Fruit fly (Drosophila melanogaster) whole organism, embryonic: ENCODE results near the gene CG6067.

Experiments used
- Asciz ChIP-seq: fragments of 200-800 bp; sonication (Bioruptor generic); optimal IDR thresholded peaks from 2 replicates; lab custom pipeline; 2017; ENCODE audit warnings: missing biosample characterization, mild to moderate bottlenecking, missing genetic modification characterization, missing genetic modification reagents
- B-H1 ChIP-seq: fragments of 200-800 bp; sonication (Bioruptor generic); IDR thresholded peaks from 3 replicates; pipeline ENCODE4 v1.3.6; 2022; ENCODE audit warnings: missing biosample characterization, missing genetic modification characterization
- BtbVII ChIP-seq: fragments of 200-800 bp; sonication (Bioruptor generic); optimal IDR thresholded peaks from 3 replicates; lab custom pipeline; 2017; ENCODE audit warnings: missing biosample characterization, mild to moderate bottlenecking, missing genetic modification characterization
- CG10321 ChIP-seq: fragments of 200-800 bp; sonication (Bioruptor generic); IDR thresholded peaks from 2 replicates; pipeline ENCODE4 v1.3.6; 2022; ENCODE audit warnings: missing biosample characterization, missing genetic modification characterization
- CG10462 ChIP-seq: fragments of 200-800 bp; sonication (Bioruptor generic); optimal IDR thresholded peaks from 2 replicates; lab custom pipeline; 2016; ENCODE audit warnings: missing biosample characterization, missing genetic modification characterization
- CG10959 ChIP-seq: fragments of 200-800 bp; sonication (Bioruptor generic); IDR thresholded peaks from 2 replicates; pipeline ENCODE4 v1.3.6; 2022; ENCODE audit warnings: missing biosample characterization, missing genetic modification characterization
- CG11696 ChIP-seq: fragments of 200-800 bp; sonication (Bioruptor generic); IDR thresholded peaks from 2 replicates; pipeline ENCODE4 v1.3.6; 2022; ENCODE audit warnings: missing biosample characterization, missing genetic modification characterization
- CG11723 ChIP-seq: fragments of 200-800 bp; sonication (Bioruptor generic); optimal IDR thresholded peaks from 2 replicates; lab custom pipeline; 2017; ENCODE audit warnings: missing biosample characterization, mild to moderate bottlenecking, missing genetic modification characterization
- CG12769 ChIP-seq: fragments of 200-800 bp; sonication (Bioruptor generic); optimal IDR thresholded peaks from 2 replicates; lab custom pipeline; 2019; ENCODE audit warnings: missing biosample characterization, mild to moderate bottlenecking, missing genetic modification characterization, moderate library complexity
- CG13775 ChIP-seq: fragments of 200-800 bp; sonication (Bioruptor generic); optimal IDR thresholded peaks from 3 replicates; lab custom pipeline; 2017; ENCODE audit warnings: missing biosample characterization, mild to moderate bottlenecking, missing genetic modification characterization
- CG14050 ChIP-seq: fragments of 200-800 bp; sonication (Bioruptor generic); IDR thresholded peaks from 3 replicates; pipeline ENCODE4 v1.3.6; 2022; ENCODE audit warnings: missing biosample characterization, missing genetic modification characterization
- CG15514 ChIP-seq: fragments of 200-800 bp; sonication (Bioruptor generic); optimal IDR thresholded peaks from 3 replicates; lab custom pipeline; 2017; ENCODE audit warnings: missing biosample characterization, missing genetic modification characterization, mild to moderate bottlenecking, moderate library complexity, missing genetic modification reagents
- CG17612 ChIP-seq: fragments of 200-800 bp; sonication (Bioruptor generic); IDR thresholded peaks from 2 replicates; pipeline ENCODE4 v1.3.6; 2022; ENCODE audit warnings: missing biosample characterization, missing genetic modification characterization
- CG1832 ChIP-seq: fragments of 200-800 bp; sonication (Bioruptor generic); optimal IDR thresholded peaks from 2 replicates; lab custom pipeline; 2017; ENCODE audit warnings: missing biosample characterization, mild to moderate bottlenecking, missing genetic modification characterization, inconsistent platforms
- CG3838 ChIP-seq: fragments of 200-800 bp; sonication (Bioruptor generic); optimal IDR thresholded peaks from 3 replicates; lab custom pipeline; 2016; ENCODE audit warnings: missing biosample characterization, missing genetic modification characterization
- CG5953 ChIP-seq: fragments of 200-800 bp; sonication (Bioruptor generic); IDR thresholded peaks from 2 replicates; pipeline ENCODE4 v1.3.6; 2022; ENCODE audit warnings: missing biosample characterization, missing genetic modification characterization
- CG6272 ChIP-seq: fragments of 200-800 bp; sonication (Bioruptor generic); IDR thresholded peaks from 2 replicates; pipeline ENCODE4 v1.3.6; 2022; ENCODE audit warnings: missing biosample characterization, missing genetic modification characterization
- CG7745 ChIP-seq: fragments of 200-800 bp; sonication (Bioruptor generic); optimal IDR thresholded peaks from 2 replicates; lab custom pipeline; 2018; ENCODE audit warnings: missing biosample characterization, mild to moderate bottlenecking, missing genetic modification characterization, moderate library complexity
- CG7987 ChIP-seq: fragments of 200-800 bp; sonication (Bioruptor generic); optimal IDR thresholded peaks from 2 replicates; lab custom pipeline; 2018; ENCODE audit warnings: missing biosample characterization, mild to moderate bottlenecking, missing genetic modification characterization, moderate library complexity
- CG8478 ChIP-seq: fragments of >200 bp; optimal IDR thresholded peaks from 2 replicates; lab custom pipeline; 2018
- CG8924 ChIP-seq: fragments of 200-800 bp; optimal IDR thresholded peaks from 3 replicates; lab custom pipeline; 2019; ENCODE audit warnings: missing biosample characterization, mild to moderate bottlenecking, missing genetic modification characterization, moderate library complexity
- CG9797 ChIP-seq: fragments of 200-800 bp; sonication (Bioruptor generic); optimal IDR thresholded peaks from 3 replicates; lab custom pipeline; 2018; ENCODE audit warnings: missing biosample characterization, mild to moderate bottlenecking, missing genetic modification characterization
- CHES-1-like ChIP-seq: fragments of 200-800 bp; sonication (Bioruptor generic); optimal IDR thresholded peaks from 2 replicates; lab custom pipeline; 2016; ENCODE audit warnings: missing biosample characterization, missing genetic modification characterization
- Dfd ChIP-seq, 2 experiments: fragments of >200 bp; optimal IDR thresholded peaks; 2 replicates each; lab custom pipeline; 2017; ENCODE audit warnings: missing biosample characterization in 2 of 2, missing genetic modification characterization in 2 of 2
- Dip2 ChIP-seq: fragments of 200-800 bp; sonication (Bioruptor generic); IDR thresholded peaks from 2 replicates; pipeline ENCODE4 v1.3.6; 2022; ENCODE audit warnings: missing biosample characterization, missing genetic modification characterization
- Gsc ChIP-seq: fragments of 200-800 bp; sonication (Bioruptor generic); IDR thresholded peaks from 2 replicates; pipeline ENCODE4 v1.3.6; 2022; ENCODE audit warnings: missing biosample characterization, missing genetic modification characterization
- Hr39 ChIP-seq: fragments of >200 bp; optimal IDR thresholded peaks from 2 replicates; lab custom pipeline; 2017
- Med ChIP-seq: fragments of 200-800 bp; sonication (Bioruptor generic); peaks from one replicate; lab custom pipeline; 2016; ENCODE audit warnings: missing biosample characterization, missing genetic modification characterization, mild to moderate bottlenecking, inconsistent platforms, moderate library complexity
- Opbp ChIP-seq: fragments of 200-800 bp; sonication (Bioruptor generic); IDR thresholded peaks from 3 replicates; pipeline ENCODE4 v1.3.6; 2022; ENCODE audit warnings: missing biosample characterization, missing genetic modification characterization; ENCODE audit not compliant: partially characterized antibody
- Poxn ChIP-seq: fragments of 200-800 bp; sonication (Bioruptor generic); IDR thresholded peaks from 2 replicates; pipeline ENCODE4 v1.3.6; 2022; ENCODE audit warnings: missing biosample characterization, missing genetic modification characterization
- Vsx1 ChIP-seq: fragments of 200-800 bp; sonication (Bioruptor generic); optimal IDR thresholded peaks from 2 replicates; lab custom pipeline; 2017; ENCODE audit warnings: missing biosample characterization, mild to moderate bottlenecking, missing genetic modification characterization, missing genetic modification reagents
- amos ChIP-seq: fragments of 200-800 bp; sonication (Bioruptor generic); IDR thresholded peaks from 2 replicates; pipeline ENCODE4 v1.3.6; 2022; ENCODE audit warnings: missing biosample characterization, missing genetic modification characterization; ENCODE audit not compliant: partially characterized antibody
- aop ChIP-seq: fragments of 200-800 bp; sonication (Bioruptor generic); IDR thresholded peaks from 2 replicates; pipeline ENCODE4 v1.3.6; 2022; ENCODE audit warnings: missing biosample characterization, missing genetic modification characterization
- br ChIP-seq: fragments of >200 bp; optimal IDR thresholded peaks from 2 replicates; lab custom pipeline; 2017
- crc ChIP-seq: fragments of 200-800 bp; sonication (Bioruptor generic); optimal IDR thresholded peaks from 2 replicates; lab custom pipeline; 2016; ENCODE audit warnings: missing biosample characterization, missing genetic modification characterization
- fd96Cb ChIP-seq: fragments of 200-800 bp; sonication (Bioruptor generic); optimal IDR thresholded peaks from 2 replicates; lab custom pipeline; 2018; ENCODE audit warnings: missing biosample characterization, mild to moderate bottlenecking, missing genetic modification characterization, moderate library complexity
- insv ChIP-seq, 2 experiments: fragments of 200-800 bp; sonication (Bioruptor generic); optimal IDR thresholded peaks; 3 replicates each; lab custom pipeline; 2016 to 2018; ENCODE audit warnings: missing biosample characterization in 2 of 2, missing genetic modification characterization in 2 of 2
- jigr1 ChIP-seq: fragments of 200-800 bp; sonication (Bioruptor generic); IDR thresholded peaks from 3 replicates; pipeline ENCODE4 v1.3.6; 2022; ENCODE audit warnings: missing biosample characterization, missing genetic modification characterization
- jumu ChIP-seq: fragments of 200-800 bp; sonication (Bioruptor generic); optimal IDR thresholded peaks from 3 replicates; lab custom pipeline; 2016; ENCODE audit warnings: missing biosample characterization, missing genetic modification characterization
- kni ChIP-seq: fragments of 200-800 bp; sonication (Bioruptor generic); optimal IDR thresholded peaks from 3 replicates; lab custom pipeline; 2017; ENCODE audit warnings: mild to moderate bottlenecking, missing biosample characterization, missing genetic modification reagents, missing genetic modification characterization
- lbe ChIP-seq: fragments of 200-800 bp; sonication (Bioruptor generic); optimal IDR thresholded peaks from 2 replicates; lab custom pipeline; 2016; ENCODE audit warnings: missing biosample characterization, mild to moderate bottlenecking, missing genetic modification characterization
- mam ChIP-seq: fragments of 200-800 bp; sonication (Bioruptor generic); optimal IDR thresholded peaks from 3 replicates; lab custom pipeline; 2016; ENCODE audit warnings: missing biosample characterization, missing genetic modification characterization
- nerfin-1 ChIP-seq: fragments of 200-800 bp; sonication (Bioruptor generic); optimal IDR thresholded peaks from 3 replicates; lab custom pipeline; 2019; ENCODE audit warnings: missing biosample characterization, mild to moderate bottlenecking, missing genetic modification characterization, moderate library complexity
- peb ChIP-seq: fragments of 200-800 bp; sonication (Bioruptor generic); IDR thresholded peaks from 2 replicates; pipeline ENCODE4 v1.3.6; 2022; ENCODE audit warnings: missing biosample characterization, missing genetic modification characterization
- pho ChIP-seq: fragments of 200-800 bp; sonication (Bioruptor generic); optimal IDR thresholded peaks from 2 replicates; lab custom pipeline; 2016; ENCODE audit warnings: missing biosample characterization, missing genetic modification characterization
- pros ChIP-seq: fragments of 200-800 bp; sonication (Bioruptor generic); optimal IDR thresholded peaks from 3 replicates; lab custom pipeline; 2019; ENCODE audit warnings: missing biosample characterization, mild to moderate bottlenecking, missing genetic modification characterization, moderate library complexity
- repo ChIP-seq: fragments of 200-800 bp; sonication (Bioruptor generic); optimal IDR thresholded peaks from 2 replicates; lab custom pipeline; 2016; ENCODE audit warnings: missing biosample characterization, missing genetic modification characterization
- sd ChIP-seq: fragments of 200-800 bp; sonication (Bioruptor generic); optimal IDR thresholded peaks from 3 replicates; lab custom pipeline; 2018; ENCODE audit warnings: missing biosample characterization, mild to moderate bottlenecking, missing genetic modification characterization, moderate library complexity
- toy ChIP-seq: fragments of 200-800 bp; sonication (Bioruptor generic); IDR thresholded peaks from 2 replicates; pipeline ENCODE4 v1.3.6; 2022; ENCODE audit warnings: missing biosample characterization, missing genetic modification characterization
- trh ChIP-seq: fragments of 200-800 bp; sonication (Bioruptor generic); optimal IDR thresholded peaks from 2 replicates; lab custom pipeline; 2016; ENCODE audit warnings: missing biosample characterization, missing genetic modification characterization
- vnd ChIP-seq: fragments of 200-800 bp; sonication (Bioruptor generic); IDR thresholded peaks from 3 replicates; pipeline ENCODE4 v1.3.6; 2022; ENCODE audit warnings: missing biosample characterization, missing genetic modification characterization; ENCODE audit not compliant: partially characterized antibody
- wor ChIP-seq: fragments of 200-800 bp; sonication (Bioruptor generic); IDR thresholded peaks from 2 replicates; pipeline ENCODE4 v1.3.6; 2022; ENCODE audit warnings: missing biosample characterization, missing genetic modification characterization
- yki ChIP-seq: fragments of >200 bp; optimal IDR thresholded peaks from 3 replicates; lab custom pipeline; 2018

CG6067 gene

dm6 chrX:5907916-5908315 lies 47.5 kb upstream of the CG6067 start, which contains the start of gene CG12236 (continued):
- TF ChIP-seq Dfd (GFP tag; optimal IDR thresholded peaks at IDR 0.05; lab: Kevin White, UChicago) (no peak), Asciz (GFP tag; lab: Kevin White, UChicago) (no peak), CG3838 (GFP tag; lab: Kevin White, UChicago) (no peak), Dip2 (GFP tag; lab: Robert Waterston, UW) (no peak), kni (GFP tag; lab: Kevin White, UChicago) (peak; percentile 63), CHES-1-like (GFP tag; lab: Kevin White, UChicago) (peak; percentile 75), CG10959 (peak; percentile 49; the same call in 1 of the 2 replicates), CG7987 (GFP tag; lab: Kevin White, UChicago) (peak; percentile 77), fd96Cb (no peak), CG6272 (GFP tag; lab: Robert Waterston, UW) (no peak), CG15514 (GFP tag; lab: Kevin White, UChicago) (peak; percentile 89), insv (GFP tag; optimal IDR thresholded peaks at IDR 0.05; lab: Kevin White, UChicago) (peak in 1 of 2 experiments; percentile 68), CG13775 (GFP tag; lab: Kevin White, UChicago) (no peak), B-H1 (GFP tag; lab: Robert Waterston, UW) (no peak), nerfin-1 (tag; lab: Kevin White, UChicago) (peak; percentile 4), CG14050 (GFP tag; lab: Robert Waterston, UW) (no peak), toy (no peak), CG8478 (lab: Kevin White, UChicago) (no peak), CG10321 (peak; percentile 45; the same call in 1 of the 2 replicates), CG7745 (tag; lab: Kevin White, UChicago) (no peak), CG5953 (GFP tag; lab: Robert Waterston, UW) (no peak), sd (tag; lab: Kevin White, UChicago) (peak; percentile 53), yki (lab: Kevin White, UChicago) (no peak), Poxn (GFP tag; lab: Robert Waterston, UW) (no peak), CG17612 (GFP tag; lab: Robert Waterston, UW) (no peak), CG9797 (peak; percentile 63), Vsx1 (GFP tag; lab: Kevin White, UChicago) (no peak), repo (GFP tag; lab: Kevin White, UChicago) (no peak), jumu (GFP tag; lab: Kevin White, UChicago) (peak; percentile 28), crc (no peak), Opbp (GFP tag; lab: Robert Waterston, UW) (peak; percentile 66; the same call in 2 of the 3 replicates), CG11723 (no peak), jigr1 (GFP tag; lab: Robert Waterston, UW) (no peak), Med (GFP tag; lab: Kevin White, UChicago) (peak; percentile 93), peb (GFP tag; lab: Robert Waterston, UW) (no peak), vnd (GFP tag; lab: Robert Waterston, UW) (no peak), br (no peak), wor (GFP tag; lab: Robert Waterston, UW) (no peak), aop (GFP tag; lab: Robert Waterston, UW) (0 out of 2 replicates have a peak, but pooled peaks have one; percentile 7), mam (GFP tag; lab: Kevin White, UChicago) (peak; percentile 49), BtbVII (GFP tag; lab: Kevin White, UChicago) (no peak), CG8924 (peak; percentile 13), Gsc (GFP tag; lab: Robert Waterston, UW) (no peak), CG11696 (GFP tag; lab: Robert Waterston, UW) (no peak), CG12769 (no peak), trh (GFP tag; lab: Kevin White, UChicago) (no peak), amos (GFP tag; lab: Robert Waterston, UW) (peak; percentile 52), pho (GFP tag; lab: Kevin White, UChicago) (peak; percentile 45), lbe (GFP tag; lab: Kevin White, UChicago) (no peak), CG10462 (GFP tag; lab: Kevin White, UChicago) (no peak), pros (GFP tag; lab: Kevin White, UChicago) (peak; percentile 12), CG1832 (no peak), Hr39 (no peak)
